Fruit fly (Drosophila melanogaster): Measurements from ENCODE around the gene CG9701.

Gene CG9701

DNA sequence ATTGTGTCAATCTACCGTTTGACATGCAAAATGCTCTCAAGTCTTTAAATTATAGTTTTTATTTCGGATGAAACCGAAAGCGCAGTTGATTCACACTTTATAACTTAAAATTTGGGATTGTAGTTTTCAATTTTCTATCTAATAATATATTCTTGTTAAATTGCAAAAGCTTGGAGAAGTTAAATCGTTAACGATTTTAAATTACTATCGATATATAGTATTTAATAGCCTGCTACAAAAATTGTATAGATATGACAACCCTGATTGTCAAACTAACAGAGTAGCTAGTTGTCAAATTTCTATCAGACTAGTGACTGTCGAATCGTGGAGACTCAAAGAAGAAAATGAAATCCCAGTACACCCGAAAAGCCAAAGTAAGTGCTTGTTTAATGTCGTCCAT, 28.7 kb upstream of the CG9701 start, which contains the start of gene CG9692:
Gene CG9692 (plus strand): TSS at position 301 of the 400 bp plus-strand sequence.
- TF ChIP-seq HLH4C (GFP tag; IDR thresholded peaks at IDR 0.05; ENCODE audit: partially characterized antibody) (no peak), z (GFP tag; IDR thresholded peaks at IDR 0.05) (no peak; the same call in 2 of the 3 replicates), CG18262 (tag; optimal IDR thresholded peaks at IDR 0.05) (peak; percentile 7), psq (GFP tag; optimal IDR thresholded peaks at IDR 0.05) (no peak), CG7987 (GFP tag; optimal IDR thresholded peaks at IDR 0.05) (no peak), Sox102F (GFP tag; optimal IDR thresholded peaks at IDR 0.05) (peak; percentile 24), dysf (GFP tag; IDR thresholded peaks at IDR 0.05) (no peak), CG16863 (GFP tag; optimal IDR thresholded peaks at IDR 0.05) (no peak), NK7.1 (GFP tag; optimal IDR thresholded peaks at IDR 0.05) (no peak), CG5953 (GFP tag; IDR thresholded peaks at IDR 0.05) (no peak), sens (GFP tag) (peak; percentile 11), dm (GFP tag; optimal IDR thresholded peaks at IDR 0.05) (no peak), CG2202 (tag; optimal IDR thresholded peaks at IDR 0.05) (no peak), CG10462 (GFP tag; optimal IDR thresholded peaks at IDR 0.05) (no peak), Sox100B (GFP tag; optimal IDR thresholded peaks at IDR 0.05) (no peak), CG17568 (GFP tag; optimal IDR thresholded peaks at IDR 0.05) (no peak), lilli (GFP tag; optimal IDR thresholded peaks at IDR 0.05) (no peak), so (GFP tag; IDR thresholded peaks at IDR 0.05) (no peak), CG9797 (GFP tag; optimal IDR thresholded peaks at IDR 0.05) (no peak)

DNA sequence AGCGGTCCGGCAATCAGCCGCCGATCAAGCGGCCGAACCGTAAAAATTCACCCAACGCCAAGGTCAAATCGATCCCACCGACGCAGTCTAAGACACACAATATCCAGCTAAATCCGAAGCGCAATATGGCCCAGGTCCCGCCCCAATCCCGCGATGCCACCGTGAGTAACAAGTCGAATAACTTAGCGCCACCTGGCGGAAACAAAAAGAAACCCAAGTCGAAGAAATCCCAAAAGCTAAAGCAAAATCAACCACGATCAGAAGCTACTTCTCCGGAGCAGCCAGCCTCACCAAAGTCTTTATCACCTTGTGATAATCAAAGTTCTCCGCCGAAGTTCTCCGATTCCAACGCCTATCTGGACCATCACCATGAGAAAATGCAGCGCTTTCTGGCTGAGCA, 27.7 kb upstream of the CG9701 start:
- TF ChIP-seq CG2712 (tag; optimal IDR thresholded peaks at IDR 0.05) = no peak
- TF ChIP-seq dpn (GFP tag; optimal IDR thresholded peaks at IDR 0.05) = no peak
- TF ChIP-seq CG4328 (GFP tag; optimal IDR thresholded peaks at IDR 0.05) = no peak
- no peak for TF ChIP-seq Dad (GFP tag; optimal IDR thresholded peaks at IDR 0.05)
- no peak for TF ChIP-seq trem (tag; optimal IDR thresholded peaks at IDR 0.05)
- TF ChIP-seq CTCF (GFP tag; optimal IDR thresholded peaks at IDR 0.05) = peak; percentile 84
- TF ChIP-seq CG31441 (GFP tag; IDR thresholded peaks at IDR 0.05) = no peak
- TF ChIP-seq odd (GFP tag; optimal IDR thresholded peaks at IDR 0.05) = no peak

DNA sequence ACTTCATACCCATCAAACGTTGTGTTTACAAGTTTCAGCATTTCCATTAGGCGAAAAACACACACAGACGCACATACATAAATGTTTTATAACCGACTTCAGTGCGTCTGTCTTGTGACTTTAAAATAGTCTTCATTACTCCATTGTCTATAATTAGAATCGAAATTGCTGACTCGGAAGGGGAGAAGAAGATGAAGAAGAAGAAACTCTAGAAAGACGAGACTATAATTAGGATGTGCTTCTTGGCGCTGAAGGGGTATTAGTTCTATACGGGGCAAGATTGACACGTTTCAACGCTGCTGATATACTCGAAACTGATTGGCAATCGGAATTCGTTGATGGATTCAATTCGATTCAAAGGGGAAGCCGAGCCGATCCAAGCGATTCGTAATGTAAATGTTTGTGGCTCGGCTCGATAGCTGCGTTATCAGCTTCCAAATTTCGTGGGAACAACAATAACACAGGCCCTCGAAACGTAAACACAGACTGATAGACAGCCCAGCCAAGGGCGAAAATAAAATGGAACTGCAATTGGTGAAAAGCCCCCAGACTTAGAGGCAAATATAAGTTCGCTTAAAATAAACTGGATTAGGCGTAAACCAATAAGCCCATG, 24.5 kb upstream of the CG9701 start:
- TF ChIP-seq cwo (GFP tag; optimal IDR thresholded peaks at IDR 0.05) (peak; percentile 29), CG10543 (GFP tag; optimal IDR thresholded peaks at IDR 0.05) (peak; percentile 22), dmrt11E (tag; optimal IDR thresholded peaks at IDR 0.05) (peak; percentile 2), Med (GFP tag) (peak; percentile 75), HLH3B (GFP tag; IDR thresholded peaks at IDR 0.05) (0 out of 2 replicates have a peak, but pooled peaks have one; percentile 13), wdn (GFP tag; IDR thresholded peaks at IDR 0.05) (peak; percentile 7; the same call in 1 of the 2 replicates), grn (GFP tag; optimal IDR thresholded peaks at IDR 0.05) (peak; percentile 76), HmgZ (tag; optimal IDR thresholded peaks at IDR 0.05) (peak; percentile 22), Sin3A (optimal IDR thresholded peaks at IDR 0.05) (no peak), CG7357 (GFP tag; IDR thresholded peaks at IDR 0.05) (no peak), pho (GFP tag; optimal IDR thresholded peaks at IDR 0.05) (no peak), lab (GFP tag; optimal IDR thresholded peaks at IDR 0.05) (peak; percentile 20), CG17385 (GFP tag; optimal IDR thresholded peaks at IDR 0.05) (peak; percentile 46), CG17328 (GFP tag; IDR thresholded peaks at IDR 0.05) (0 out of 2 replicates have a peak, but pooled peaks have one; percentile 23), exex (tag; optimal IDR thresholded peaks at IDR 0.05) (peak; percentile 41), CG33213 (GFP tag; optimal IDR thresholded peaks at IDR 0.05) (peak; percentile 11), CG15696 (tag; optimal IDR thresholded peaks at IDR 0.05) (no peak), Atf6 (GFP tag; IDR thresholded peaks at IDR 0.05) (peak; percentile 56), sug (tag; optimal IDR thresholded peaks at IDR 0.05) (peak; percentile 82), chn (GFP tag; optimal IDR thresholded peaks at IDR 0.05) (no peak), gsb (GFP tag; IDR thresholded peaks at IDR 0.05) (no peak), cg (GFP tag; optimal IDR thresholded peaks at IDR 0.05) (peak; percentile 48), CG15514 (GFP tag; optimal IDR thresholded peaks at IDR 0.05) (peak; percentile 10)
